Worm (Caenorhabditis elegans): ENCODE data around the gene ule-4.
"Not testable (repeated sequence)": the region's sequence is repeated elsewhere in the genome, so short reads cannot be mapped to it uniquely, and the experiment has no call there.

The ule-4 gene

ce11 chrIV:13600643-13601042 is 46.8 kb downstream of the ule-4 start:
- TF ChIP-seq pros-1 (tag; optimal IDR thresholded peaks at IDR 0.05), result no peak
- no peak for TF ChIP-seq ets-4 (tag; optimal IDR thresholded peaks at IDR 0.05)
- no peak for TF ChIP-seq ceh-9 (tag; optimal IDR thresholded peaks at IDR 0.05)
- no peak for TF ChIP-seq ceh-34 (tag; optimal IDR thresholded peaks at IDR 0.05)
- TF ChIP-seq fkh-10 (GFP tag; optimal IDR thresholded peaks at IDR 0.05), result no peak
- no peak for TF ChIP-seq pha-2 (tag; optimal IDR thresholded peaks at IDR 0.05)
- TF ChIP-seq odd-2 (tag; optimal IDR thresholded peaks at IDR 0.05), result no peak
- no peak for TF ChIP-seq ceh-48 (tag; optimal IDR thresholded peaks at IDR 0.05)
- no peak for TF ChIP-seq ceh-22 (tag; optimal IDR thresholded peaks at IDR 0.05)
- TF ChIP-seq ceh-31 (tag; optimal IDR thresholded peaks at IDR 0.05), result no peak
- TF ChIP-seq lim-6 (tag; optimal IDR thresholded peaks at IDR 0.05), result no peak
- TF ChIP-seq pax-1 (tag; optimal IDR thresholded peaks at IDR 0.05), result no peak

ce11 chrIV:13597813-13598212 is 49.6 kb downstream of the ule-4 start, which contains the start of gene Y45F10B.9:
TSS of gene Y45F10B.9 (minus strand) at chrIV:13597913.
- not testable (repeated sequence) for TF ChIP-seq ama-1 (optimal IDR thresholded peaks at IDR 0.05); nhr-11 (tag; optimal IDR thresholded peaks at IDR 0.05); ceh-19 (GFP tag; optimal IDR thresholded peaks at IDR 0.05)

Measured in whole organism, late embryonic.